Fruit fly (Drosophila melanogaster) whole organism, adult: ENCODE data around the gene CG5969.

Experiments
- CG11617 ChIP-seq: fragments of 200-800 bp; sonication (Bioruptor generic); optimal IDR thresholded peaks from 2 replicates; lab custom pipeline; 2017; ENCODE audit warnings: mild to moderate bottlenecking, missing biosample characterization, missing genetic modification reagents, missing genetic modification characterization
- CG12768 ChIP-seq: fragments of 200-800 bp; sonication (Bioruptor generic); optimal IDR thresholded peaks from 2 replicates; lab custom pipeline; 2017; ENCODE audit warnings: missing biosample characterization, missing genetic modification characterization, mild to moderate bottlenecking, moderate library complexity, missing genetic modification reagents
- CG14711 ChIP-seq: fragments of 200-800 bp; sonication (Bioruptor generic); optimal IDR thresholded peaks from 2 replicates; lab custom pipeline; 2018; ENCODE audit warnings: missing biosample characterization, mild to moderate bottlenecking, missing genetic modification characterization, moderate library complexity
- CG33017 ChIP-seq: fragments of 200-800 bp; sonication (Bioruptor generic); optimal IDR thresholded peaks from 2 replicates; lab custom pipeline; 2018; ENCODE audit warnings: missing biosample characterization, mild to moderate bottlenecking, missing genetic modification characterization, moderate library complexity
- CG5204 ChIP-seq: fragments of 200-800 bp; sonication (Bioruptor generic); optimal IDR thresholded peaks from 2 replicates; lab custom pipeline; 2016; ENCODE audit warnings: missing biosample characterization, missing genetic modification characterization
- Clk ChIP-seq: fragments of 200-800 bp; sonication (Bioruptor generic); optimal IDR thresholded peaks from 2 replicates; lab custom pipeline; 2017; ENCODE audit warnings: missing biosample characterization, missing genetic modification characterization
- Hr96 ChIP-seq: fragments of 200-800 bp; sonication (Bioruptor generic); optimal IDR thresholded peaks from 2 replicates; lab custom pipeline; 2016; ENCODE audit warnings: missing biosample characterization, missing genetic modification characterization
- Mnt ChIP-seq: fragments of 200-800 bp; sonication (Bioruptor generic); optimal IDR thresholded peaks from 2 replicates; lab custom pipeline; 2016; ENCODE audit warnings: missing biosample characterization, mild to moderate bottlenecking, missing genetic modification characterization
- bab1 ChIP-seq: fragments of 200-800 bp; sonication (Bioruptor generic); optimal IDR thresholded peaks from 3 replicates; lab custom pipeline; 2019; ENCODE audit warnings: missing biosample characterization, mild to moderate bottlenecking, missing genetic modification characterization, moderate library complexity
- cic ChIP-seq: fragments of 200-800 bp; sonication (Bioruptor generic); optimal IDR thresholded peaks from 2 replicates; lab custom pipeline; 2017; ENCODE audit warnings: missing biosample characterization, mild to moderate bottlenecking, missing genetic modification characterization, moderate library complexity
- cnc ChIP-seq, 2 experiments: fragments of >200 bp; optimal IDR thresholded peaks; 2 replicates each; lab custom pipeline; 2017
- kay ChIP-seq: fragments of 200-800 bp; sonication (Bioruptor generic); peaks from one replicate; lab custom pipeline; 2016; ENCODE audit warnings: missing biosample characterization, missing genetic modification characterization, borderline replicate concordance
- ovo ChIP-seq: fragments of 200-800 bp; sonication (Bioruptor generic); optimal IDR thresholded peaks from 2 replicates; lab custom pipeline; 2016; ENCODE audit warnings: missing biosample characterization, missing genetic modification characterization
- tj ChIP-seq: fragments of 200-800 bp; sonication (Bioruptor generic); optimal IDR thresholded peaks from 3 replicates; lab custom pipeline; 2017; ENCODE audit warnings: missing biosample characterization, mild to moderate bottlenecking, missing genetic modification characterization, moderate library complexity

DNA sequence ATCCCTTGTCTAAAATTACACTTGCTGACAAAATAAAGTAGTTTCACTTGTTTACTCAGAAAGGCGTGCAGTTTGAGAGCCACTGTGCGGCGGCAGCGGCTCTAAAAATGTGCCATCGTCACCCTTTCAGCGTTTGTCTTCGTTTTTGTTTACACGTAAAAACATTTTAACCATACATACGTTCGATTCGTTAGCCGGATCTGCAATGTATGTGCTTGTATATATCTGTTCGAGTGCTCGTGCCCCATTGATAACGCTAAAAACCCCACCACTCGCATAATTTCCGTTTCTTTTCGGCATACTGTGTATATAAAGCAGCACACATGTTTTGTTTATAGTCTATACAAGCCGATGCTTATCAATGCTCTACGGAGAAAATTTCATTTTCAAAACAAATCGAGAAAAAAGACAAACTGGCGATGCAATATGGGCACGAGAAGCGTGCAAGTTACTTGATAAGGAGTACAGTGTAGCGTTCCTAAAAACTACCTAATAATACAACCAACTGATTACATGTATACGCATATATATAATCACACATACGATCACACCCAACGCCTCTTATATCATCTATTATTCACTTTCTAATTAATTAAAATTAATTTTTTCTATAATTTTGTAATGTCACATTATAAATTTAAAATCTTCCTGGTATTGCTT, 43.1 kb downstream of the CG5969 start:
- peak; percentile 26 for TF ChIP-seq Clk (GFP tag; lab: Kevin White, UChicago)
- TF ChIP-seq bab1 (GFP tag; lab: Kevin White, UChicago) = peak; percentile 34
- peak; percentile 24 for TF ChIP-seq ovo (GFP tag; lab: Kevin White, UChicago)
- peak; percentile 76 for TF ChIP-seq kay (GFP tag; lab: Kevin White, UChicago)
- peak; percentile 88 for TF ChIP-seq CG33017 (tag; lab: Kevin White, UChicago)
- TF ChIP-seq Mnt (GFP tag; lab: Kevin White, UChicago) = peak; percentile 70
- TF ChIP-seq CG11617 (GFP tag; lab: Kevin White, UChicago) = peak; percentile 76
- TF ChIP-seq tj = no peak
- TF ChIP-seq CG12768 (GFP tag; lab: Kevin White, UChicago) = peak; percentile 53
- no peak for TF ChIP-seq Hr96 (GFP tag; lab: Kevin White, UChicago)
- TF ChIP-seq cic = peak; percentile 82
- peak; percentile 81 for TF ChIP-seq CG14711 (tag; lab: Kevin White, UChicago)
- TF ChIP-seq cnc (optimal IDR thresholded peaks at IDR 0.05; lab: Kevin White, UChicago) = no peak
- no peak for TF ChIP-seq CG5204 (GFP tag; lab: Kevin White, UChicago)
